Worm (Caenorhabditis elegans) whole organism, late embryonic: ENCODE measurements around the gene B0304.4.

Experiments
- C08G9.2 ChIP-seq: sonication (generic microtip); optimal IDR thresholded peaks from 2 replicates; lab custom pipeline; 2016; ENCODE audit warnings: mild to moderate bottlenecking, missing genetic modification characterization, moderate library complexity, missing compliant biosample characterization
- K09A11.1 ChIP-seq: sonication (generic microtip); optimal IDR thresholded peaks from 2 replicates; lab custom pipeline; 2017; ENCODE audit warnings: antibody characterized with exemption, mild to moderate bottlenecking, missing genetic modification characterization, missing compliant biosample characterization; ENCODE audit not compliant: insufficient read depth
- Y22D7AL.16 ChIP-seq: sonication (generic microtip); optimal IDR thresholded peaks from 2 replicates; lab custom pipeline; 2016; ENCODE audit warnings: missing genetic modification characterization, missing compliant biosample characterization
- ceh-2 ChIP-seq: sonication (generic microtip); optimal IDR thresholded peaks from 2 replicates; lab custom pipeline; 2016; ENCODE audit warnings: missing genotype, missing genetic modification characterization, missing compliant biosample characterization
- ceh-45 ChIP-seq: fragments of 200-800 bp; sonication (Bioruptor generic); IDR thresholded peaks from 2 replicates; pipeline ENCODE4 v1.3.6; 2022; ENCODE audit warnings: missing genetic modification reagents, missing genetic modification characterization, missing compliant biosample characterization
- dmd-4 ChIP-seq: sonication (generic microtip); optimal IDR thresholded peaks from 2 replicates; lab custom pipeline; 2016; ENCODE audit warnings: borderline replicate concordance, missing genetic modification characterization, missing compliant biosample characterization
- elt-2 ChIP-seq: sonication (generic microtip); optimal IDR thresholded peaks from 2 replicates; lab custom pipeline; 2016; ENCODE audit warnings: missing genetic modification reagents, missing genetic modification characterization, missing compliant biosample characterization
- hlh-6 ChIP-seq: sonication (generic microtip); optimal IDR thresholded peaks from 2 replicates; lab custom pipeline; 2016; ENCODE audit warnings: missing genotype, missing genetic modification characterization, missing compliant biosample characterization
- lin-11 ChIP-seq: fragments of 200-800 bp; sonication (Bioruptor generic); optimal IDR thresholded peaks from 2 replicates; lab custom pipeline; 2018; ENCODE audit warnings: mild to moderate bottlenecking, missing genetic modification characterization, missing compliant biosample characterization
- npax-4 ChIP-seq: sonication (generic microtip); optimal IDR thresholded peaks from 2 replicates; lab custom pipeline; 2016; ENCODE audit warnings: missing genetic modification characterization, missing compliant biosample characterization
- rnt-1 ChIP-seq: sonication (generic microtip); optimal IDR thresholded peaks from 2 replicates; lab custom pipeline; 2016; ENCODE audit warnings: missing genetic modification characterization, missing compliant biosample characterization

DNA sequence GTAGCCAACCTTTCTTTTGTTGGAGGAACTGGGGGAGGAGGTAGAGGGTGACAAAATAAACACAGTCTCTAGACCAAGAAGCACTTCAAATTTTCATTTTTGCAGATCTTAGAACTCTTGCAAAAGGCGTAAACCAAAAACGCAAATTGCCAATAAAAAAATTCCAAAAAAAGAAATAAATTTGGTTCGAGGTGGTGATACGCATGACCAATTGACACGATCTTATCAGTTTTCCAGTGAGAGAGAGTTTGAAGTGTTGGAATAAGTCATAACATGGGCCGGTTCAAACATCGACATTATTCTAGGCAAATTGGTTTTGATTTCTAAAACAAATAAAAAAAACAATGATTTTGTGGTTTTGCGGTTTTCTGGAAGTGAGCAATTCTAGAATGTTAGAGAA, 27.2 kb downstream of the B0304.4 start:
- TF ChIP-seq ceh-45 (GFP tag; lab: Robert Waterston, UW) (no peak), ceh-2 (tag; lab: Kevin White, UChicago) (no peak), C08G9.2 (no peak), lin-11 (tag; lab: Kevin White, UChicago) (no peak), rnt-1 (tag; lab: Kevin White, UChicago) (no peak), Y22D7AL.16 (tag; lab: Kevin White, UChicago) (no peak), hlh-6 (no peak), npax-4 (no peak), dmd-4 (tag; lab: Kevin White, UChicago) (no peak), K09A11.1 (tag; lab: Kevin White, UChicago) (no peak), elt-2 (tag; lab: Kevin White, UChicago) (no peak)
